Worm (Caenorhabditis elegans) whole organism, L2 larva: ENCODE data around the gene F49H12.2.

Experiments used
- C34F6.9 ChIP-seq: fragments of 150-350 bp; optimal IDR thresholded peaks from 2 replicates; lab custom pipeline; 2014; ENCODE audit warnings: missing biosample characterization, missing genetic modification characterization
- F13H6.1 ChIP-seq: sonication (generic microtip); optimal IDR thresholded peaks from 2 replicates; lab custom pipeline; 2016; ENCODE audit warnings: missing genetic modification characterization, missing compliant biosample characterization
- ZK546.5 ChIP-seq: sonication (generic microtip); optimal IDR thresholded peaks from 2 replicates; lab custom pipeline; 2017; ENCODE audit warnings: missing biosample characterization, missing genetic modification characterization
- alr-1 ChIP-seq: fragments of 150-350 bp; optimal IDR thresholded peaks from 2 replicates; lab custom pipeline; 2014; ENCODE audit warnings: missing biosample characterization, missing genetic modification characterization
- aly-2 ChIP-seq: fragments of 150-350 bp; optimal IDR thresholded peaks from 2 replicates; lab custom pipeline; 2014; ENCODE audit warnings: missing biosample characterization, missing genetic modification characterization
- ama-1 ChIP-seq: fragments of 150-350 bp; optimal IDR thresholded peaks from 2 replicates; lab custom pipeline; 2018; ENCODE audit warnings: inconsistent platforms
- blmp-1 ChIP-seq: sonication (generic microtip); optimal IDR thresholded peaks from 2 replicates; lab custom pipeline; 2017; ENCODE audit warnings: missing genetic modification characterization, mild to moderate bottlenecking, missing compliant biosample characterization, antibody characterized with exemption, moderate library complexity; ENCODE audit not compliant: insufficient read depth
- ceh-16 ChIP-seq: fragments of 150-350 bp; optimal IDR thresholded peaks from 2 replicates; lab custom pipeline; 2014; ENCODE audit warnings: missing biosample characterization, missing genetic modification characterization
- ceh-82 ChIP-seq: fragments of 150-350 bp; optimal IDR thresholded peaks from 2 replicates; lab custom pipeline; 2014; ENCODE audit warnings: missing biosample characterization, missing genetic modification characterization
- crh-2 ChIP-seq: sonication (generic microtip); optimal IDR thresholded peaks from 2 replicates; lab custom pipeline; 2017; ENCODE audit warnings: missing biosample characterization, missing genetic modification characterization
- dmd-4 ChIP-seq: sonication (generic microtip); optimal IDR thresholded peaks from 2 replicates; lab custom pipeline; 2017; ENCODE audit warnings: missing biosample characterization, missing genetic modification characterization
- egl-27 ChIP-seq: sonication (generic microtip); optimal IDR thresholded peaks from 3 replicates; lab custom pipeline; 2017; ENCODE audit warnings: missing biosample characterization, missing genetic modification reagents, missing genetic modification characterization
- elt-1 ChIP-seq: fragments of 150-350 bp; optimal IDR thresholded peaks from 2 replicates; lab custom pipeline; 2014; ENCODE audit warnings: missing biosample characterization, missing genetic modification characterization
- elt-3 ChIP-seq: sonication (generic microtip); optimal IDR thresholded peaks from 2 replicates; lab custom pipeline; 2017; ENCODE audit warnings: missing biosample characterization, missing genetic modification characterization
- fos-1 ChIP-seq: fragments of 150-350 bp; optimal IDR thresholded peaks from 2 replicates; lab custom pipeline; 2014; ENCODE audit warnings: missing biosample characterization, missing genetic modification characterization
- gmeb-1 ChIP-seq: fragments of 150-350 bp; optimal IDR thresholded peaks from 2 replicates; lab custom pipeline; 2014; ENCODE audit warnings: missing biosample characterization, missing genetic modification characterization
- lin-11 ChIP-seq: fragments of 150-350 bp; sonication (generic microtip); optimal IDR thresholded peaks from 2 replicates; lab custom pipeline; 2014; ENCODE audit warnings: missing biosample characterization, missing genetic modification characterization, inconsistent platforms, mixed read lengths
- lin-13 ChIP-seq: fragments of 150-350 bp; optimal IDR thresholded peaks from 2 replicates; lab custom pipeline; 2014; ENCODE audit warnings: missing biosample characterization, missing genetic modification reagents, missing genetic modification characterization
- lin-39 ChIP-seq: fragments of 150-350 bp; optimal IDR thresholded peaks from 2 replicates; lab custom pipeline; 2014; ENCODE audit warnings: missing biosample characterization, missing genetic modification reagents, missing genetic modification characterization
- lsy-2 ChIP-seq, 2 experiments: fragments of 150-350 bp in 1 of 2; sonication (generic microtip) in 1 of 2; optimal IDR thresholded peaks; 2 replicates each; lab custom pipeline; 2014 to 2017; ENCODE audit warnings: missing biosample characterization in 2 of 2, missing genetic modification characterization in 2 of 2
- mbf-1 ChIP-seq: sonication (generic microtip); optimal IDR thresholded peaks from 2 replicates; lab custom pipeline; 2017; ENCODE audit warnings: missing biosample characterization, missing genetic modification characterization
- mdl-1 ChIP-seq, 2 experiments: fragments of 150-350 bp in 1 of 2; sonication (generic microtip) in 1 of 2; optimal IDR thresholded peaks; 2 replicates each; lab custom pipeline; 2017; ENCODE audit warnings: missing biosample characterization in 2 of 2, missing genetic modification characterization in 2 of 2
- nhr-10 ChIP-seq: sonication (generic microtip); optimal IDR thresholded peaks from 2 replicates; lab custom pipeline; 2017; ENCODE audit warnings: missing biosample characterization, missing genetic modification characterization
- nhr-11 ChIP-seq: fragments of 150-350 bp; optimal IDR thresholded peaks from 2 replicates; lab custom pipeline; 2014; ENCODE audit warnings: missing biosample characterization, missing genetic modification characterization
- nhr-129 ChIP-seq: fragments of 150-350 bp; optimal IDR thresholded peaks from 2 replicates; lab custom pipeline; 2014; ENCODE audit warnings: missing biosample characterization, missing genetic modification characterization
- nhr-21 ChIP-seq: fragments of 150-350 bp; optimal IDR thresholded peaks from 2 replicates; lab custom pipeline; 2014; ENCODE audit warnings: missing biosample characterization, missing genetic modification characterization
- nhr-23 ChIP-seq: fragments of 150-350 bp; optimal IDR thresholded peaks from 2 replicates; lab custom pipeline; 2014; ENCODE audit warnings: missing biosample characterization, missing genetic modification reagents, missing genetic modification characterization
- nhr-237 ChIP-seq: fragments of 150-350 bp; optimal IDR thresholded peaks from 2 replicates; lab custom pipeline; 2014; ENCODE audit warnings: missing biosample characterization, missing genetic modification characterization
- nhr-25 ChIP-seq: fragments of 150-350 bp; sonication (generic microtip); optimal IDR thresholded peaks from 3 replicates; lab custom pipeline; 2014; ENCODE audit warnings: missing biosample characterization, missing genetic modification characterization
- nhr-6 ChIP-seq: fragments of 150-350 bp; optimal IDR thresholded peaks from 2 replicates; lab custom pipeline; 2014; ENCODE audit warnings: missing biosample characterization, missing genetic modification characterization
- nhr-77 ChIP-seq: fragments of 150-350 bp; optimal IDR thresholded peaks from 2 replicates; lab custom pipeline; 2014; ENCODE audit warnings: missing biosample characterization, missing genetic modification characterization
- sem-4 ChIP-seq: fragments of 150-350 bp; optimal IDR thresholded peaks from 2 replicates; lab custom pipeline; 2014; ENCODE audit warnings: missing biosample characterization, missing genetic modification reagents, missing genetic modification characterization
- sma-3 ChIP-seq: sonication (generic microtip); optimal IDR thresholded peaks from 2 replicates; lab custom pipeline; 2016; ENCODE audit warnings: missing genetic modification reagents, missing genetic modification characterization, missing compliant biosample characterization
- sma-9 ChIP-seq, 2 experiments: fragments of 150-350 bp in 1 of 2; sonication (generic microtip) in 1 of 2; optimal IDR thresholded peaks; 2 replicates each; lab custom pipeline; 2014 to 2016; ENCODE audit warnings: missing genetic modification characterization in 2 of 2, mild to moderate bottlenecking in 1 of 2, missing biosample characterization in 1 of 2, missing compliant biosample characterization in 1 of 2, missing genetic modification reagents in 1 of 2, moderate library complexity in 1 of 2
- snpc-4 ChIP-seq: fragments of 150-350 bp; optimal IDR thresholded peaks from 2 replicates; lab custom pipeline; 2014; ENCODE audit warnings: missing biosample characterization, missing genetic modification characterization
- unc-39 ChIP-seq: fragments of 150-350 bp; optimal IDR thresholded peaks from 2 replicates; lab custom pipeline; 2014; ENCODE audit warnings: missing biosample characterization, missing genetic modification characterization
- unc-55 ChIP-seq: fragments of 150-350 bp; sonication (generic microtip); optimal IDR thresholded peaks from 3 replicates; lab custom pipeline; 2014; ENCODE audit warnings: missing biosample characterization, missing genetic modification reagents, missing genetic modification characterization
- unc-62 ChIP-seq: fragments of 150-350 bp; optimal IDR thresholded peaks from 2 replicates; lab custom pipeline; 2014; ENCODE audit warnings: missing biosample characterization, missing genetic modification reagents, missing genetic modification characterization
- zag-1 ChIP-seq: fragments of 150-350 bp; optimal IDR thresholded peaks from 2 replicates; lab custom pipeline; 2014; ENCODE audit warnings: missing biosample characterization, missing genetic modification characterization
- ztf-4 ChIP-seq: fragments of 150-350 bp; optimal IDR thresholded peaks from 2 replicates; lab custom pipeline; 2014; ENCODE audit warnings: missing biosample characterization, missing genetic modification characterization

The F49H12.2 gene

DNA sequence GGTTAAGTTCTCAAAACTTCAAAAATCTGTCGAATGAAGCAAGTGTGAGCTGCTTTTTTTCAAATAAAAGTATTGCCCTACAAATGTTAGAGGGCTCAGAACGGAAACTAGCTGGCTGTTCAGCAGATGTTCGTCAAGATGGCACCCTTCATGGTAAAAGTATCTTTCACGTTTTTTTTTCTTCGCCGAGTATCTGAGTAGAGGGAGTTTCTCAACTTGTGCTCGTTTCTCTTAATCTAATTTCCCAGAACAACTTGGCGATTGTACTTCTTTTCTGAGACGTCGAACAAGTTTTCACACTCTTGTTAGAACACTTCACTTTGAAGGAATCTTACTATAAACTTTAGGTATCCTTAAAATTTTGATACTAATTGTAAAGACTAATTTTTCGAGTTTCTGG, 2.6 kb downstream of the F49H12.2 start:
- no peak for TF ChIP-seq egl-27 (tag; lab: Kevin White, UChicago)
- TF ChIP-seq ztf-4: no peak
- TF ChIP-seq elt-3 (tag; lab: Kevin White, UChicago): no peak
- no peak for TF ChIP-seq crh-2 (tag; lab: Kevin White, UChicago)
- TF ChIP-seq ama-1: no peak
- TF ChIP-seq unc-62: no peak
- TF ChIP-seq nhr-25 (tag; lab: Kevin White, UChicago): no peak
- TF ChIP-seq lsy-2 (tag; optimal IDR thresholded peaks at IDR 0.05; lab: Kevin White, UChicago): no peak
- TF ChIP-seq lin-39 (tag; lab: Kevin White, UChicago): no peak
- no peak for TF ChIP-seq mdl-1 (tag; optimal IDR thresholded peaks at IDR 0.05; lab: Kevin White, UChicago)
- no peak for TF ChIP-seq F13H6.1 (tag; lab: Kevin White, UChicago)
- TF ChIP-seq snpc-4 (tag; lab: Kevin White, UChicago): no peak
- TF ChIP-seq aly-2 (tag; lab: Kevin White, UChicago): no peak
- no peak for TF ChIP-seq nhr-11 (tag; lab: Kevin White, UChicago)
- no peak for TF ChIP-seq nhr-6
- no peak for TF ChIP-seq nhr-237
- no peak for TF ChIP-seq nhr-129 (tag; lab: Kevin White, UChicago)
- TF ChIP-seq zag-1 (tag; lab: Kevin White, UChicago): no peak

DNA sequence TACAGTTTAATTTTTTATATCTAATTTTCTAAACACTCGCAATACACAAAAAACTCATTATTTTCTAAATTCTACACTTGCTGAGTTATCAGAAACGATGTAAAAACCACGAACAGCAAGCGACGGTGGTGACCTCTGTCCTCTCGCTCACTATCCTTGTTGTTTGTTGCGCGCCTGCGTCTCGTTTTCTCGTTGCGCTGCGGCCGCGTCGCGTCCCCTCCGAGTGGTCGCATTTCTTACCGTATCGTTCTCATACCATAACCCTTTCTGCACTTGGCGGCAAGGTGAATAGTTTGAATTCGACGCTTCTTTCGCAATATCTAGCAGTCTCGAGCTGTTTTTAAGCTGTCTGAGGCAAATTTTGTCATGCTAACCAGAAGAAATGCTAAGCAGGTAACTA, 4.3 kb downstream of the F49H12.2 start, which contains the start of gene lsy-2:
lsy-2 (plus strand) TSS at position 271 of the 400 bp plus-strand sequence.
- TF ChIP-seq egl-27 (tag; lab: Kevin White, UChicago) (no peak), sma-9 (GFP tag; optimal IDR thresholded peaks at IDR 0.05; lab: Kevin White, UChicago) (no peak), sma-9 (tag; optimal IDR thresholded peaks at IDR 0.05; lab: Kevin White, UChicago) (no peak), elt-1 (tag; lab: Kevin White, UChicago) (no peak), unc-39 (tag; lab: Kevin White, UChicago) (no peak), lin-11 (tag; lab: Kevin White, UChicago) (peak; percentile 22), nhr-10 (tag; lab: Kevin White, UChicago) (no peak), nhr-237 (no peak), nhr-21 (tag; lab: Kevin White, UChicago) (peak; percentile 41), nhr-23 (tag; lab: Kevin White, UChicago) (no peak), ztf-4 (no peak), mbf-1 (no peak), unc-55 (peak; percentile 33), fos-1 (tag; lab: Kevin White, UChicago) (peak; percentile 31), dmd-4 (tag; lab: Kevin White, UChicago) (no peak), lsy-2 (tag; optimal IDR thresholded peaks at IDR 0.05; lab: Kevin White, UChicago) (no peak), nhr-129 (tag; lab: Kevin White, UChicago) (peak; percentile 60), crh-2 (tag; lab: Kevin White, UChicago) (peak; percentile 25), sem-4 (tag; lab: Kevin White, UChicago) (peak; percentile 12), C34F6.9 (tag; lab: Kevin White, UChicago) (peak; percentile 42), gmeb-1 (tag; lab: Kevin White, UChicago) (peak; percentile 61), lin-13 (peak; percentile 38), sma-3 (GFP tag; lab: Kevin White, UChicago) (peak; percentile 46), ZK546.5 (no peak), F13H6.1 (tag; lab: Kevin White, UChicago) (peak; percentile 31), blmp-1 (tag; lab: Kevin White, UChicago) (peak; percentile 29), alr-1 (tag; lab: Kevin White, UChicago) (no peak), ceh-16 (no peak), zag-1 (tag; lab: Kevin White, UChicago) (no peak), nhr-25 (tag; lab: Kevin White, UChicago) (peak; percentile 68), nhr-77 (tag; lab: Kevin White, UChicago) (no peak), ama-1 (no peak)
- TF ChIP-seq, all 48 proteins: peak for 14

DNA sequence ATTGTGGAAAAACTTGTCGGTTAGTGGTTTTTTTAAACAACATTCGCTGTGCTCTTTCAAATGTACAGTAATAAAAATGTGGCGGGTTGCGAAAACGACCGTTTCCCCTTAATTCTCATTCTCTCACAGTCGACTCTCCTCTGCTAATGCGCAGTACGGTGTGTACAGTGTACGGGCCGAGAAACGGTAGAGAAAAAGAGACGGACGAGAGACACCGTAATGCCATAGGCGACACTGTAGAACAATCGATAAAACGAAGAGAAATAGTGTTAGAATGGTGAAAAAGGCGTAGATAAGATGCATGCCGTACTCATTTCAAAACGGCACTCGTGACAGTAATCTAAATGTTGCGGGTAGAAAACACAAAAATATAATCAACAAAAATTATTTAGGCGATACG, 5.4 kb downstream of the F49H12.2 start:
- TF ChIP-seq sem-4 (tag; lab: Kevin White, UChicago) (no peak), aly-2 (tag; lab: Kevin White, UChicago) (no peak), fos-1 (tag; lab: Kevin White, UChicago) (peak; percentile 39), crh-2 (tag; lab: Kevin White, UChicago) (peak; percentile 33), ceh-82 (tag; lab: Kevin White, UChicago) (no peak), nhr-77 (tag; lab: Kevin White, UChicago) (no peak), snpc-4 (tag; lab: Kevin White, UChicago) (no peak), nhr-25 (tag; lab: Kevin White, UChicago) (peak; percentile 33), ZK546.5 (no peak), sma-9 (GFP tag; optimal IDR thresholded peaks at IDR 0.05; lab: Kevin White, UChicago) (peak; percentile 36), sma-9 (tag; optimal IDR thresholded peaks at IDR 0.05; lab: Kevin White, UChicago) (no peak), nhr-129 (tag; lab: Kevin White, UChicago) (peak; percentile 54), gmeb-1 (tag; lab: Kevin White, UChicago) (peak; percentile 26), F13H6.1 (tag; lab: Kevin White, UChicago) (peak; percentile 22), C34F6.9 (tag; lab: Kevin White, UChicago) (peak; percentile 11)
